Worm (Caenorhabditis elegans): ENCODE data around the gene clec-186.

ce11 chrIV:12918256-12918655, 52.3 kb downstream of the clec-186 start, which contains the start of gene C32H11.3:
- TF ChIP-seq flt-1 (GFP tag; IDR thresholded peaks at IDR 0.05) (no peak), hmg-4 (GFP tag; optimal IDR thresholded peaks at IDR 0.05) (no peak), aly-1 (tag; optimal IDR thresholded peaks at IDR 0.05) (no peak), ceh-36 (tag; optimal IDR thresholded peaks at IDR 0.05) (no peak), ama-1 (optimal IDR thresholded peaks at IDR 0.05) (no peak)

All from whole organism, early embryonic.